Worm (Caenorhabditis elegans) whole organism, late embryonic: ENCODE results near the gene duo-1.

ENCODE experiments used
- C08G9.2 ChIP-seq: sonication (generic microtip); optimal IDR thresholded peaks from 2 replicates; lab custom pipeline; 2016; ENCODE audit warnings: mild to moderate bottlenecking, missing genetic modification characterization, moderate library complexity, missing compliant biosample characterization
- C38D4.7 ChIP-seq: fragments of 200-800 bp; sonication (Bioruptor generic); optimal IDR thresholded peaks from 2 replicates; lab custom pipeline; 2018; ENCODE audit warnings: mild to moderate bottlenecking, missing genetic modification characterization, moderate library complexity, missing compliant biosample characterization
- F13H6.1 ChIP-seq: sonication (generic microtip); optimal IDR thresholded peaks from 2 replicates; lab custom pipeline; 2016; ENCODE audit warnings: missing genetic modification characterization, missing compliant biosample characterization
- K02D7.2 ChIP-seq: sonication (generic microtip); optimal IDR thresholded peaks from 2 replicates; lab custom pipeline; 2017; ENCODE audit warnings: mild to moderate bottlenecking, missing genetic modification characterization, missing compliant biosample characterization
- K09A11.1 ChIP-seq: sonication (generic microtip); optimal IDR thresholded peaks from 2 replicates; lab custom pipeline; 2017; ENCODE audit warnings: antibody characterized with exemption, mild to moderate bottlenecking, missing genetic modification characterization, missing compliant biosample characterization; ENCODE audit not compliant: insufficient read depth
- Y22D7AL.16 ChIP-seq: sonication (generic microtip); optimal IDR thresholded peaks from 2 replicates; lab custom pipeline; 2016; ENCODE audit warnings: missing genetic modification characterization, missing compliant biosample characterization
- ahr-1 ChIP-seq: sonication (generic microtip); optimal IDR thresholded peaks from 2 replicates; lab custom pipeline; 2016; ENCODE audit warnings: missing genetic modification characterization, missing compliant biosample characterization
- ama-1 ChIP-seq: fragments of 150-350 bp; optimal IDR thresholded peaks from 2 replicates; lab custom pipeline; 2014
- ceh-14 ChIP-seq: sonication (generic microtip); optimal IDR thresholded peaks from 2 replicates; lab custom pipeline; 2016; ENCODE audit warnings: missing genotype, missing genetic modification characterization, missing compliant biosample characterization
- ceh-18 ChIP-seq: sonication (generic microtip); optimal IDR thresholded peaks from 2 replicates; lab custom pipeline; 2016; ENCODE audit warnings: missing genetic modification characterization, missing compliant biosample characterization
- ceh-19 ChIP-seq: fragments of 200-800 bp; sonication (Bioruptor generic); optimal IDR thresholded peaks from 2 replicates; lab custom pipeline; 2018; ENCODE audit warnings: mild to moderate bottlenecking, missing genetic modification characterization, missing compliant biosample characterization
- ceh-2 ChIP-seq: sonication (generic microtip); optimal IDR thresholded peaks from 2 replicates; lab custom pipeline; 2016; ENCODE audit warnings: missing genotype, missing genetic modification characterization, missing compliant biosample characterization
- ceh-22 ChIP-seq: sonication (generic microtip); optimal IDR thresholded peaks from 2 replicates; lab custom pipeline; 2017; ENCODE audit warnings: missing biosample characterization, missing genetic modification characterization
- ceh-30 ChIP-seq: fragments of 150-350 bp; optimal IDR thresholded peaks from 2 replicates; lab custom pipeline; 2014; ENCODE audit warnings: missing biosample characterization, missing genetic modification characterization
- ceh-31 ChIP-seq: sonication (generic microtip); optimal IDR thresholded peaks from 2 replicates; lab custom pipeline; 2016; ENCODE audit warnings: missing genetic modification characterization, missing compliant biosample characterization
- ceh-45 ChIP-seq: fragments of 200-800 bp; sonication (Bioruptor generic); IDR thresholded peaks from 2 replicates; pipeline ENCODE4 v1.3.6; 2022; ENCODE audit warnings: missing genetic modification reagents, missing genetic modification characterization, missing compliant biosample characterization
- ceh-48 ChIP-seq: sonication (generic microtip); optimal IDR thresholded peaks from 2 replicates; lab custom pipeline; 2016; ENCODE audit warnings: missing genetic modification characterization, inconsistent platforms, missing compliant biosample characterization
- che-1 ChIP-seq: sonication (generic microtip); optimal IDR thresholded peaks from 2 replicates; lab custom pipeline; 2016; ENCODE audit warnings: mild to moderate bottlenecking, missing genetic modification characterization, missing compliant biosample characterization
- dve-1 ChIP-seq: sonication (generic microtip); optimal IDR thresholded peaks from 2 replicates; lab custom pipeline; 2017; ENCODE audit warnings: antibody characterized with exemption, mild to moderate bottlenecking, missing genetic modification characterization, missing compliant biosample characterization
- elt-4 ChIP-seq: sonication (generic microtip); optimal IDR thresholded peaks from 2 replicates; lab custom pipeline; 2016; ENCODE audit warnings: missing genetic modification characterization, missing compliant biosample characterization
- fax-1 ChIP-seq: sonication (generic microtip); optimal IDR thresholded peaks from 2 replicates; lab custom pipeline; 2016; ENCODE audit warnings: missing genotype, missing genetic modification characterization, missing compliant biosample characterization
- fkh-10 ChIP-seq: fragments of 150-350 bp; optimal IDR thresholded peaks from 2 replicates; lab custom pipeline; 2014; ENCODE audit warnings: missing biosample characterization, missing genetic modification reagents, missing genetic modification characterization
- fkh-6 ChIP-seq: sonication (generic microtip); optimal IDR thresholded peaks from 2 replicates; lab custom pipeline; 2016; ENCODE audit warnings: missing genetic modification characterization, missing compliant biosample characterization
- hlh-15 ChIP-seq: sonication (generic microtip); optimal IDR thresholded peaks from 2 replicates; lab custom pipeline; 2016; ENCODE audit warnings: missing genetic modification characterization, missing compliant biosample characterization
- hlh-30 ChIP-seq: sonication (generic microtip); optimal IDR thresholded peaks from 2 replicates; lab custom pipeline; 2017; ENCODE audit warnings: antibody characterized with exemption, missing genetic modification characterization, missing compliant biosample characterization; ENCODE audit not compliant: insufficient read depth
- hlh-8 ChIP-seq: sonication (generic microtip); optimal IDR thresholded peaks from 2 replicates; lab custom pipeline; 2016; ENCODE audit warnings: missing genotype, missing genetic modification characterization, missing compliant biosample characterization
- madf-2 ChIP-seq: sonication (generic microtip); optimal IDR thresholded peaks from 2 replicates; lab custom pipeline; 2017; ENCODE audit warnings: missing genetic modification characterization, missing compliant biosample characterization
- mec-3 ChIP-seq: sonication (generic microtip); optimal IDR thresholded peaks from 2 replicates; lab custom pipeline; 2016; ENCODE audit warnings: borderline replicate concordance, missing genetic modification characterization, missing compliant biosample characterization
- nhr-11 ChIP-seq: fragments of 150-350 bp; optimal IDR thresholded peaks from 2 replicates; lab custom pipeline; 2014; ENCODE audit warnings: missing biosample characterization, missing genetic modification characterization
- pag-3 ChIP-seq: sonication (generic microtip); optimal IDR thresholded peaks from 2 replicates; lab custom pipeline; 2016; ENCODE audit warnings: missing compliant biosample characterization, missing genetic modification characterization, borderline replicate concordance
- pax-1 ChIP-seq: fragments of 150-350 bp; optimal IDR thresholded peaks from 2 replicates; lab custom pipeline; 2014; ENCODE audit warnings: missing biosample characterization, missing genetic modification characterization
- pha-2 ChIP-seq: sonication (generic microtip); optimal IDR thresholded peaks from 2 replicates; lab custom pipeline; 2017; ENCODE audit warnings: mild to moderate bottlenecking, missing genetic modification characterization, missing compliant biosample characterization
- pqm-1 ChIP-seq: sonication (generic microtip); optimal IDR thresholded peaks from 2 replicates; lab custom pipeline; 2016; ENCODE audit warnings: missing genetic modification characterization, missing compliant biosample characterization
- ref-2 ChIP-seq: sonication (generic microtip); optimal IDR thresholded peaks from 2 replicates; lab custom pipeline; 2016; ENCODE audit warnings: missing genetic modification characterization, missing compliant biosample characterization
- rnt-1 ChIP-seq: sonication (generic microtip); optimal IDR thresholded peaks from 2 replicates; lab custom pipeline; 2016; ENCODE audit warnings: missing genetic modification characterization, missing compliant biosample characterization
- sox-2 ChIP-seq: fragments of 200-800 bp; sonication (Bioruptor generic); IDR thresholded peaks from 2 replicates; pipeline ENCODE4 v1.3.6; 2022; ENCODE audit warnings: missing genetic modification reagents, missing genetic modification characterization, missing compliant biosample characterization
- sox-4 ChIP-seq: sonication (generic microtip); optimal IDR thresholded peaks from 2 replicates; lab custom pipeline; 2017; ENCODE audit warnings: mild to moderate bottlenecking, missing genetic modification characterization, inconsistent platforms, missing compliant biosample characterization
- syd-9 ChIP-seq: sonication (generic microtip); optimal IDR thresholded peaks from 2 replicates; lab custom pipeline; 2016; ENCODE audit warnings: mild to moderate bottlenecking, missing genetic modification characterization, moderate library complexity, missing compliant biosample characterization
- unc-42 ChIP-seq: sonication (generic microtip); optimal IDR thresholded peaks from 2 replicates; lab custom pipeline; 2016; ENCODE audit warnings: missing genotype, missing genetic modification characterization, missing compliant biosample characterization
- unc-55 ChIP-seq: sonication (generic microtip); optimal IDR thresholded peaks from 2 replicates; lab custom pipeline; 2017; ENCODE audit warnings: missing biosample characterization, missing genetic modification reagents, missing genetic modification characterization
- unc-86 ChIP-seq: sonication (generic microtip); optimal IDR thresholded peaks from 2 replicates; lab custom pipeline; 2016; ENCODE audit warnings: missing genetic modification characterization, missing compliant biosample characterization

duo-1 gene

DNA sequence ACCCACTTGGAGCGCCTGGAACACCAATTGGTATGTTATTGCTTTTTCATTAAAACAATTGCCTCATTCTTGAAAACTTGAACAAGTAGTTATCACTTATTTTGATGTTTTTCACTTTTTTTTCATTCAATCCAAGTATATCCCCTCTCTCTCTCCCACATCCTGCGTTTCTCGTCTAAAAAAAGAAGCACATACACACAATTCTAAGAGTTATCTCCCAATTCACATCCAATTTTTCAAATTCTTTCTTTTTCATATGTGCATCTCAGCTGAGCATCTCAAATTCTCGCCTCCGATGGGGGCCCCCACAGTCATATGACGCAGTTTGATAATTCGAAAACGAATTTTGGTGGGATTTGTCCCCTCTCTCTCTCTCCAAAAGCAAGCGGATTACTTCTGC lies 17.8 kb upstream of the duo-1 start:
- TF ChIP-seq unc-42 (tag; lab: Kevin White, UChicago) (peak; percentile 58), pqm-1 (tag; lab: Kevin White, UChicago) (no peak), ceh-19 (GFP tag; lab: Kevin White, UChicago) (no peak)
- TF ChIP-seq, all 69 proteins: peak for 1

DNA sequence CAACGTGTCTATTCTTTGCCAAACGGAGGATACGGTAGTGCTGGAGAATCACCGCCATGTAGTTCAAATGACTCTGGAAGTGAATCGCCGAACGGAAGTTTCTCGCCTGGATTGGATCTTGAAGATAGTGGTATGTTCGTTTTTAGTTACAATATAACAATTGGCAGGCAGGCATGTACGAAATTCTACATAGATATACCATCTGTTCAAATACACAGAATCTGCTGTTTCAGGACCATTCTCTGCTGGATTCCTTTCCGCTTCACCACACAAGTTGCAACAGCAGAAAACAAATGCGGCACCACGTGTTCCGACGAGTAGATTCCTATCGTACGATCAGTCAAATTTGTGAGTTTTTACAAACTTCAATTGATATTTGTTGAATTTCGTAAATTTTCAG lies 14.9 kb upstream of the duo-1 start:
- TF ChIP-seq ahr-1 (no peak), sox-4 (tag; lab: Kevin White, UChicago) (no peak), pha-2 (tag; lab: Kevin White, UChicago) (no peak), K02D7.2 (tag; lab: Kevin White, UChicago) (no peak), fkh-10 (GFP tag; lab: Kevin White, UChicago) (no peak), F13H6.1 (no peak), ceh-14 (tag; lab: Kevin White, UChicago) (no peak), fkh-6 (no peak), rnt-1 (tag; lab: Kevin White, UChicago) (no peak), K09A11.1 (tag; lab: Kevin White, UChicago) (no peak)

DNA sequence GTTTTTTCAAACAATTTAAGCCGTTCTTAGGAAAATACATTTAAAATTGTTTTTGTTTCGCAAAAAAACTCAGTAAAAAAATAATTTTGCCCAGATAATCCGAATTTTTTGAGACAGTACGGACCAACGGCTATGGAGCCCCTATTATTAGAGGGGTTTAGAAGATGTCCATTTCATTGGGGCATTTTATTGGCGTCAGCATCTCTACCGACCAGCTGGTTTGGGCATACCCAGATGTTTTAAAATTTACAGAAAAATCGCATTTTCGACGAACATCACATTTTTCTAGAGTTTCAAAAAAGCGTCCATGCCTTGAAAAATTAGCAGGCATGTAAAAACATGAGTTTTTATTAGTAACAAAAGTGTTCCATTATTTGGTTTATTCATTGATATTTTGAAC lies 13.1 kb upstream of the duo-1 start:
- TF ChIP-seq C38D4.7 (GFP tag; lab: Kevin White, UChicago) (peak; percentile 24), elt-4 (no peak), K02D7.2 (tag; lab: Kevin White, UChicago) (no peak), ceh-18 (tag; lab: Kevin White, UChicago) (no peak), pag-3 (tag; lab: Kevin White, UChicago) (no peak)
- TF ChIP-seq, all 69 proteins: peak for 1

DNA sequence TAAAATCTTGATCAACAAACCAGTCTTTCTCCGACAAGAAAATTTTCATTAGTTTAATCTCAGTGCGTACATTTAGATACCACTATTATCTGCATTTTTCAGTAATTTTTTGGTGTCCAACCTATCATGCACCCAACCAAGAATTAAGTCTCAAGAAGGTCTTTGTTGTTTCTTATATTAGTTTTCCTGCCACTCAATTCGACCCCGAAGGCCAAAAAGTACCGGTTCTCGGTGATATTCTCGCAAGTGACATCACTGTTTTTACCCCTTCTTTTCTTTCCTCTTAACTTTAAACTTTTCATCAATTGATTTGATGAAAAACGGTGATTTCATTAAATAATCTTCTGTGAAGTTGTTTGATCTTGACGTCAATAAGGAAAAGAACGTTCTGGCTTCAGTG lies 10.9 kb upstream of the duo-1 start, which contains the start of gene F38B7.2:
F38B7.2 (plus strand) TSS at position 400 of the 400 bp plus-strand sequence.
- no peak for TF ChIP-seq che-1 (tag; lab: Kevin White, UChicago)

DNA sequence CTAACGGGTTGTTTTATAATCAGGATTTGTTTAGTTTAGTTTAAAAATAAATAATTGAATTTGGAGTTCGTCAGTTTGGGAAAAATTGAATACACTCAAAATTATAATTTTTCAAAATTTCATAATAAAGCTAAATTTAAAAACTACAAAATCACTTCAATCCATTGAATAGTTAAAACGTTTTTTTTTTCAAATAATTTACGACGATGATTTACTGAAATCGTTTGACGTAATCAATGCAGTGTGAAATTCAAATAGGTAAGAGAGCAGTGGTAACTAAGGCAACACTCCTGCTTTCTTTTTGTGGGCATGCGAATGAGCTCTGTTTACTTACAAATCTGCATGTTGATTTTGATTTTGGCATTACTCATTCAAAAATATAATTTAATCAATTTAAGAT lies 9.2 kb upstream of the duo-1 start, which contains the start of gene F38B7.10:
F38B7.10 (plus strand) TSS at position 301 of the 400 bp plus-strand sequence.
- no peak for TF ChIP-seq ceh-48 (tag; lab: Kevin White, UChicago)
- TF ChIP-seq mec-3 (tag; lab: Kevin White, UChicago): no peak

DNA sequence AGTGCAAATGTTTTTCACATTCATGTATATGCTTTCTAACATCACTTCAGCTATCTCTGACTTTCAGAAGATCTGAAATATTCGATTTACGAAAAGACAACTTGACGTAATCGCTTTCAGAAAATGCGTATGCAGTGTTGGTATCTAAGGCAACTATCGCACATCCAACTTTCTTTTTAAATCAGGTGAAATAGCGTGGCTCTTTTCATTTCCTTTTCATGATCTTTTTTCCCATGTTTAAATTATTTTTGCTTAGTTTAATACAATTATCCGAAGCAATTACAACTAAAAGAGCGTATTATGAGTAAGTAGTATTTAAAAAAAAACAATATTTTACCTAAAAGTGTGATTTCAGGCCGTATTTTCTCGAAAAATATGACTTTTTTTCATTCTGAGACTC lies 7.6 kb upstream of the duo-1 start, which contains the start of gene F38B7.11:
F38B7.11 (plus strand) TSS at position 301 of the 400 bp plus-strand sequence.
- TF ChIP-seq ceh-2 (no peak), madf-2 (tag; lab: Kevin White, UChicago) (no peak)
- TF ChIP-seq, all 69 proteins: peak for 0

DNA sequence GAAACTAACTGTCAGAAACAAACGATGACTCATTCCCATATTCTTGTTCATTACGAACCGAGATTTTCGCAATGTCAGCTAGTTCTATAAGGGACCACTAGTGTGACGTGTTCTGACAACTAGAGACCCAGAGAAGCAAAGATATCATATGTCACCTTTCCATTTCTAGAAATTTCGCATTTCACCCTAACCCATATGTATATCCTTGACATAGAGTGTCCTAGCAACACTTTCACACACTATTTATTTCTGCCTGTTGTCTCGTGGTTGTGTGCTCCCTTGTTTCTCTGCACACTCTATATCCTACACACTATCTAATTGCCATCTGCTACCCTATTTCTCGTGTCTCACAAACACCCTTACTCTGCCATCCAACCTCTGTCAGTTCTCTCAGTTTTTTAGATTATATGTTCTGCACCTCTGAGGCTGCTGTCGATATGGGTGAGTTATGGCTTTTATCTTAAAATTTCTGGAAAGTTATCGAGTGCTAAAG lies 5.5 kb upstream of the duo-1 start, which contains the start of the genes F38B7.17 and F38B7.3:
F38B7.17 (minus strand) TSS at position 51 of the 493 bp plus-strand sequence.
F38B7.3 (plus strand) TSS at position 194 of the 493 bp plus-strand sequence.
- TF ChIP-seq ceh-22: no peak
- TF ChIP-seq pax-1 (tag; lab: Kevin White, UChicago): no peak
- TF ChIP-seq syd-9 (tag; lab: Kevin White, UChicago): no peak
- TF ChIP-seq unc-55 (GFP tag; lab: Kevin White, UChicago): peak; percentile 51
- no peak for TF ChIP-seq ceh-45 (GFP tag; lab: Robert Waterston, UW)
- peak; percentile 95 for TF ChIP-seq hlh-30 (tag; lab: Kevin White, UChicago)
- no peak for TF ChIP-seq ceh-30 (tag; lab: Kevin White, UChicago)
- no peak for TF ChIP-seq fkh-10 (GFP tag; lab: Kevin White, UChicago)
- TF ChIP-seq ceh-14 (tag; lab: Kevin White, UChicago): peak; percentile 3
- no peak for TF ChIP-seq ref-2 (tag; lab: Kevin White, UChicago)
- no peak for TF ChIP-seq hlh-15 (tag; lab: Kevin White, UChicago)
- TF ChIP-seq sox-2 (GFP tag; lab: Robert Waterston, UW): no peak
- TF ChIP-seq fax-1 (tag; lab: Kevin White, UChicago): no peak
- TF ChIP-seq Y22D7AL.16 (tag; lab: Kevin White, UChicago): no peak
- TF ChIP-seq ama-1 (lab: Kevin White, UChicago): no peak
- no peak for TF ChIP-seq F13H6.1
- peak; percentile 33 for TF ChIP-seq ceh-31 (tag; lab: Kevin White, UChicago)
- TF ChIP-seq fkh-6: no peak
- TF ChIP-seq dve-1 (tag; lab: Kevin White, UChicago): peak; percentile 36
- no peak for TF ChIP-seq unc-86 (tag; lab: Kevin White, UChicago)
- TF ChIP-seq ceh-18 (tag; lab: Kevin White, UChicago): no peak
- no peak for TF ChIP-seq C08G9.2 (tag; lab: Kevin White, UChicago)
- TF ChIP-seq hlh-8 (tag; lab: Kevin White, UChicago): peak; percentile 12
- TF ChIP-seq nhr-11: no peak
